Worm (Caenorhabditis elegans) whole organism, late embryonic: ENCODE measurements around the gene srw-98.

ENCODE experiments used
- K09A11.1 ChIP-seq: sonication (generic microtip); optimal IDR thresholded peaks from 2 replicates; lab custom pipeline; 2017; ENCODE audit warnings: antibody characterized with exemption, mild to moderate bottlenecking, missing genetic modification characterization, missing compliant biosample characterization; ENCODE audit not compliant: insufficient read depth
- hlh-30 ChIP-seq: sonication (generic microtip); optimal IDR thresholded peaks from 2 replicates; lab custom pipeline; 2017; ENCODE audit warnings: antibody characterized with exemption, missing genetic modification characterization, missing compliant biosample characterization; ENCODE audit not compliant: insufficient read depth
- rnt-1 ChIP-seq: sonication (generic microtip); optimal IDR thresholded peaks from 2 replicates; lab custom pipeline; 2016; ENCODE audit warnings: missing genetic modification characterization, missing compliant biosample characterization
- syd-9 ChIP-seq: sonication (generic microtip); optimal IDR thresholded peaks from 2 replicates; lab custom pipeline; 2016; ENCODE audit warnings: mild to moderate bottlenecking, missing genetic modification characterization, moderate library complexity, missing compliant biosample characterization

ce11 chrV:1662270-1662669, 15.9 kb downstream of the srw-98 start, which contains the start of gene irld-40:
- TF ChIP-seq hlh-30: no peak
- no peak for TF ChIP-seq rnt-1 (tag; lab: Kevin White, UChicago)
- TF ChIP-seq K09A11.1 (tag; lab: Kevin White, UChicago): no peak
- no peak for TF ChIP-seq syd-9 (tag; lab: Kevin White, UChicago)
